Fruit fly (Drosophila melanogaster): ENCODE data around the gene pps.

dm6 chr3R:12423997-12424396 lies 10.4 kb downstream of the pps start:
- TF ChIP-seq fru (GFP tag; optimal IDR thresholded peaks at IDR 0.05) (no peak), Vsx2 (GFP tag; optimal IDR thresholded peaks at IDR 0.05; ENCODE audit: partially characterized antibody) (no peak), Hnf4 (GFP tag; optimal IDR thresholded peaks at IDR 0.05) (no peak)

Data from whole organism, wandering third instar larva.